Worm (Caenorhabditis elegans) whole organism, L4 larva: Measurements from ENCODE around the gene C34E7.3.

Source experiments
- R02D3.7 ChIP-seq: fragments of 150-350 bp; sonication (generic microtip); optimal IDR thresholded peaks from 3 replicates; lab custom pipeline; 2014; ENCODE audit warnings: missing biosample characterization, missing genetic modification characterization
- Y48G9A.11 ChIP-seq: fragments of 200-800 bp; sonication (Bioruptor generic); IDR thresholded peaks from 2 replicates; pipeline ENCODE4 v1.3.6; 2022; ENCODE audit warnings: missing genetic modification reagents, missing genetic modification characterization, missing compliant biosample characterization
- ceh-32 ChIP-seq: sonication (generic microtip); optimal IDR thresholded peaks from 2 replicates; lab custom pipeline; 2016; ENCODE audit warnings: mild to moderate bottlenecking, missing genetic modification characterization, missing compliant biosample characterization; ENCODE audit not compliant: poor library complexity
- nhr-11 ChIP-seq: fragments of 150-350 bp; optimal IDR thresholded peaks from 2 replicates; lab custom pipeline; 2014; ENCODE audit warnings: missing biosample characterization, missing genetic modification characterization
- nhr-6 ChIP-seq: fragments of 150-350 bp; optimal IDR thresholded peaks from 2 replicates; lab custom pipeline; 2014; ENCODE audit warnings: missing biosample characterization, missing genetic modification characterization
- pha-4 ChIP-seq, 2 experiments: fragments of 150-350 bp in 1 of 2; fragments of 200-800 bp in 1 of 2; sonication (Bioruptor generic) in 1 of 2; IDR thresholded peaks in 1 of 2; optimal IDR thresholded peaks in 1 of 2; 2 replicates each; pipeline versions ENCODE4 v1.3.6 to Lab custom; 2014 to 2022; ENCODE audit warnings: missing genetic modification characterization in 2 of 2, missing genetic modification reagents in 2 of 2, missing biosample characterization in 1 of 2, missing compliant biosample characterization in 1 of 2
- pqm-1 ChIP-seq: sonication (generic microtip); optimal IDR thresholded peaks from 2 replicates; lab custom pipeline; 2017; ENCODE audit warnings: missing biosample characterization, missing genetic modification characterization
- unc-130 ChIP-seq: sonication (generic microtip); optimal IDR thresholded peaks from 2 replicates; lab custom pipeline; 2016; ENCODE audit warnings: missing genetic modification reagents, missing genetic modification characterization, missing compliant biosample characterization
- unc-62 ChIP-seq, 3 experiments: fragments of 150-350 bp in 1 of 3; sonication (generic microtip); optimal IDR thresholded peaks in 2 of 3; peaks in 1 of 3; 1 replicate in 1 of 3; 2 replicates in 2 of 3; lab custom pipeline; 2014 to 2017; ENCODE audit warnings: missing biosample characterization in 3 of 3, missing genetic modification characterization in 3 of 3, missing genetic modification reagents in 3 of 3, missing genotype in 1 of 3

DNA sequence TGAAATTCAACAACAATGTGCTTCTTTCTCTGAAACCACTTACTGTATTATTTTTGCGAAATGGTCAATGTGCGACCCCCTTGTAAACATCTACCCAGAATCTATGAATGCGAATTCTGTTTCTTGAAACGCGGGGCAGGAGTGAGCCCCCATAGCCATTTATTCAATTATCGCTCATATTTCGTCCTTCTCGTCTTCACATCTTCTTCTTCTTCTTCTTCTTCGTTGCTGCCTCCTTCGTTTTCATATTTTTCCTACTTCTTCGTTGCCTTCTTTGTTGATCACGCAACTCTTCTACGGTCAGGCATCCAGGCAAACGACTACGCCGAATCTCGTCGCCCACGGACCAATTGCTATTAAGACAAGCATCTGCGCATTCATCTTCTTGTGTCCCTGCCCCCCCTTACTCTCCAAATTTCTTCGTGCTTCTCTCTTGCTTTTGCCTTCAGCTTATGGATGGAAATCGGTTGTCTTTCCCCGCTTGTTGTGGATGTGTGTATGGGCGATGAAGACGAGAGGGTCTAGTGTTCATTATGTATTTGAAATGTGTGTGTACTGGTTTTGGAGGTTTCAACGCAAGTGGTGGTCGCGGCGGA, 27.9 kb upstream of the C34E7.3 start:
- no peak for TF ChIP-seq unc-62 (GFP tag; optimal IDR thresholded peaks at IDR 0.05 in 1 of 2; lab: Kevin White, UChicago)
- no peak for TF ChIP-seq unc-62 (tag; optimal IDR thresholded peaks at IDR 0.05; lab: Kevin White, UChicago)
- no peak for TF ChIP-seq unc-130 (GFP tag; lab: Kevin White, UChicago)
- no peak for TF ChIP-seq pha-4 (GFP tag; IDR thresholded peaks at IDR 0.05; lab: Robert Waterston, UW)
- no peak for TF ChIP-seq pha-4 (tag; optimal IDR thresholded peaks at IDR 0.05; lab: Kevin White, UChicago)
- TF ChIP-seq nhr-6 (tag; lab: Kevin White, UChicago): no peak
- TF ChIP-seq pqm-1: no peak
- TF ChIP-seq Y48G9A.11 (GFP tag; lab: Robert Waterston, UW): no peak
- TF ChIP-seq ceh-32 (tag; lab: Kevin White, UChicago): no peak
- TF ChIP-seq R02D3.7 (tag; lab: Kevin White, UChicago): no peak
- no peak for TF ChIP-seq nhr-11
